Worm (Caenorhabditis elegans): ENCODE measurements around the gene cank-26.

- no peak for TF ChIP-seq ceh-36 (tag; optimal IDR thresholded peaks at IDR 0.05)
- TF ChIP-seq ama-1 (optimal IDR thresholded peaks at IDR 0.05) = no peak
- no peak for TF ChIP-seq B0310.2 (tag; optimal IDR thresholded peaks at IDR 0.05)
- TF ChIP-seq hmbx-1 (tag; optimal IDR thresholded peaks at IDR 0.05) = no peak
Observed at ce11 chrII:3935990-3936389, 38.9 kb downstream of the cank-26 start.
